Worm (Caenorhabditis elegans) whole organism, L3 larva: ENCODE data around the gene F56D5.5.

ENCODE experiments used
- ZK546.5 ChIP-seq: sonication (generic microtip); optimal IDR thresholded peaks from 2 replicates; lab custom pipeline; 2017; ENCODE audit warnings: missing biosample characterization, missing genetic modification characterization
- aly-2 ChIP-seq: fragments of 150-350 bp; optimal IDR thresholded peaks from 2 replicates; lab custom pipeline; 2014; ENCODE audit warnings: missing biosample characterization, missing genetic modification characterization
- ama-1 ChIP-seq: fragments of 150-350 bp; optimal IDR thresholded peaks from 2 replicates; lab custom pipeline; 2018
- ceh-16 ChIP-seq: sonication (generic microtip); optimal IDR thresholded peaks from 2 replicates; lab custom pipeline; 2017; ENCODE audit warnings: missing biosample characterization, missing genetic modification characterization
- ceh-82 ChIP-seq: fragments of 150-350 bp; optimal IDR thresholded peaks from 2 replicates; lab custom pipeline; 2014; ENCODE audit warnings: missing biosample characterization, missing genetic modification characterization
- ceh-9 ChIP-seq: sonication (generic microtip); optimal IDR thresholded peaks from 2 replicates; lab custom pipeline; 2018; ENCODE audit warnings: missing biosample characterization, missing genetic modification characterization
- egl-27 ChIP-seq: sonication (generic microtip); optimal IDR thresholded peaks from 4 replicates; lab custom pipeline; 2017; ENCODE audit warnings: missing biosample characterization, missing genetic modification reagents, missing genetic modification characterization
- egl-5 ChIP-seq: fragments of 150-350 bp; optimal IDR thresholded peaks from 2 replicates; lab custom pipeline; 2017; ENCODE audit warnings: missing biosample characterization, missing genetic modification reagents, missing genetic modification characterization, inconsistent platforms
- elt-1 ChIP-seq: fragments of 150-350 bp; optimal IDR thresholded peaks from 2 replicates; lab custom pipeline; 2014; ENCODE audit warnings: missing biosample characterization, missing genetic modification characterization
- elt-2 ChIP-seq: sonication (generic microtip); optimal IDR thresholded peaks from 2 replicates; lab custom pipeline; 2016; ENCODE audit warnings: missing genetic modification reagents, mild to moderate bottlenecking, missing genetic modification characterization, missing compliant biosample characterization
- elt-3 ChIP-seq, 3 experiments: fragments of 150-350 bp in 1 of 3; sonication (generic microtip) in 2 of 3; optimal IDR thresholded peaks; 2 replicates in 2 of 3; 4 replicates in 1 of 3; lab custom pipeline; 2014 to 2017; ENCODE audit warnings: missing biosample characterization in 3 of 3, missing genetic modification characterization in 3 of 3
- eor-1 ChIP-seq, 2 experiments: fragments of 150-350 bp; optimal IDR thresholded peaks; 2 replicates each; lab custom pipeline; 2014 to 2018; ENCODE audit warnings: missing biosample characterization in 2 of 2, missing genetic modification characterization in 2 of 2
- fkh-10 ChIP-seq: sonication (generic microtip); optimal IDR thresholded peaks from 2 replicates; lab custom pipeline; 2017; ENCODE audit warnings: missing biosample characterization, missing genetic modification reagents, missing genetic modification characterization
- fkh-2 ChIP-seq: fragments of 150-350 bp; optimal IDR thresholded peaks from 2 replicates; lab custom pipeline; 2014; ENCODE audit warnings: missing biosample characterization, missing genetic modification reagents, missing genetic modification characterization
- fos-1 ChIP-seq: fragments of 150-350 bp; optimal IDR thresholded peaks from 2 replicates; lab custom pipeline; 2014; ENCODE audit warnings: missing biosample characterization, missing genetic modification characterization
- hmg-11 ChIP-seq: sonication (generic microtip); optimal IDR thresholded peaks from 2 replicates; lab custom pipeline; 2016; ENCODE audit warnings: missing genetic modification characterization, missing compliant biosample characterization
- jun-1 ChIP-seq: fragments of 150-350 bp; optimal IDR thresholded peaks from 2 replicates; lab custom pipeline; 2014; ENCODE audit warnings: missing biosample characterization, missing genetic modification reagents, missing genetic modification characterization
- lin-15B ChIP-seq: fragments of 150-350 bp; optimal IDR thresholded peaks from 2 replicates; lab custom pipeline; 2014; ENCODE audit warnings: missing biosample characterization, missing genetic modification characterization
- mdl-1 ChIP-seq: fragments of 150-350 bp; optimal IDR thresholded peaks from 2 replicates; lab custom pipeline; 2014; ENCODE audit warnings: missing biosample characterization, missing genetic modification characterization
- nhr-11 ChIP-seq: fragments of 150-350 bp; optimal IDR thresholded peaks from 2 replicates; lab custom pipeline; 2014; ENCODE audit warnings: missing biosample characterization, missing genetic modification characterization
- nhr-23 ChIP-seq: fragments of 150-350 bp; optimal IDR thresholded peaks from 2 replicates; lab custom pipeline; 2014; ENCODE audit warnings: missing biosample characterization, missing genetic modification reagents, missing genetic modification characterization
- nhr-237 ChIP-seq: fragments of 150-350 bp; optimal IDR thresholded peaks from 2 replicates; lab custom pipeline; 2014; ENCODE audit warnings: missing biosample characterization, missing genetic modification characterization
- nhr-25 ChIP-seq: sonication (generic microtip); optimal IDR thresholded peaks from 2 replicates; lab custom pipeline; 2017; ENCODE audit warnings: missing biosample characterization, missing genetic modification characterization
- nhr-43 ChIP-seq: sonication (generic microtip); optimal IDR thresholded peaks from 2 replicates; lab custom pipeline; 2016; ENCODE audit warnings: mild to moderate bottlenecking, missing genetic modification characterization, missing compliant biosample characterization; ENCODE audit not compliant: poor library complexity, severe bottlenecking
- nhr-76 ChIP-seq: fragments of 150-350 bp; sonication (generic microtip); optimal IDR thresholded peaks from 5 replicates; lab custom pipeline; 2014; ENCODE audit warnings: missing biosample characterization, missing genetic modification characterization
- nhr-77 ChIP-seq: fragments of 150-350 bp; optimal IDR thresholded peaks from 2 replicates; lab custom pipeline; 2014; ENCODE audit warnings: missing biosample characterization, missing genetic modification characterization
- pha-4 ChIP-seq: fragments of 150-350 bp; optimal IDR thresholded peaks from 2 replicates; lab custom pipeline; 2014; ENCODE audit warnings: missing biosample characterization, missing genetic modification reagents, missing genetic modification characterization
- pqm-1 ChIP-seq: fragments of 150-350 bp; optimal IDR thresholded peaks from 2 replicates; lab custom pipeline; 2017; ENCODE audit warnings: missing biosample characterization, missing genetic modification characterization, inconsistent platforms
- skn-1 ChIP-seq: fragments of 150-350 bp; optimal IDR thresholded peaks from 2 replicates; lab custom pipeline; 2014; ENCODE audit warnings: missing biosample characterization, missing genetic modification characterization
- snpc-4 ChIP-seq: fragments of 150-350 bp; optimal IDR thresholded peaks from 2 replicates; lab custom pipeline; 2014; ENCODE audit warnings: missing biosample characterization, missing genetic modification characterization
- tbx-2 ChIP-seq: sonication (generic microtip); optimal IDR thresholded peaks from 2 replicates; lab custom pipeline; 2016; ENCODE audit warnings: mild to moderate bottlenecking, missing genetic modification characterization, missing compliant biosample characterization
- unc-39 ChIP-seq: sonication (generic microtip); optimal IDR thresholded peaks from 4 replicates; lab custom pipeline; 2017; ENCODE audit warnings: missing biosample characterization, missing genetic modification characterization
- unc-62 ChIP-seq: fragments of 150-350 bp; sonication (generic microtip); optimal IDR thresholded peaks from 4 replicates; lab custom pipeline; 2014; ENCODE audit warnings: missing biosample characterization, missing genetic modification reagents, missing genetic modification characterization
- zag-1 ChIP-seq: fragments of 150-350 bp; optimal IDR thresholded peaks from 2 replicates; lab custom pipeline; 2014; ENCODE audit warnings: missing biosample characterization, missing genetic modification characterization
- ztf-11 ChIP-seq: fragments of 150-350 bp; optimal IDR thresholded peaks from 2 replicates; lab custom pipeline; 2014; ENCODE audit warnings: missing biosample characterization, missing genetic modification characterization
- ztf-4 ChIP-seq: fragments of 150-350 bp; optimal IDR thresholded peaks from 2 replicates; lab custom pipeline; 2014; ENCODE audit warnings: missing biosample characterization, missing genetic modification characterization

F56D5.5 gene

DNA sequence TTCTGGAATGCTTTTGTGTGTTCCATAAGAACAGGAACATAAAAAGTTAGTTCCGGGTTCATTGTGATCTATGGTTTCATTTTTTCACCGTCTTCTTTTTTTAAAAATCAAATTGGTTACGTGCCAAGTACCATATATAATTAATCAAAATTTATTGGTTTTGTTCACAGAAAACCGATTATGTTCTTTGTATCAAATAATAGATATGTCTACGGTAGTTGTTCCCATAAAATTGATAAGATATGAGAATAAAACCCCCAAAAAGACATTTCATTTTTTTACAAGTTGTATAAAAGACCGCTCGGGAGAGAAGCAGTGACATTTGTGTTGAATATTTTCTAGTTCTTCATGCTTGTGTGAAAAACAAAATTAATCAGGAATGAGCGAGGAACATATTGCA is 26.8 kb downstream of the F56D5.5 start, which contains the start of gene C10C5.5:
TSS of gene C10C5.5 (plus strand) at position 301 of the 400 bp plus-strand sequence.
- TF ChIP-seq nhr-43 (tag; lab: Kevin White, UChicago) (no peak), nhr-237 (tag; lab: Kevin White, UChicago) (no peak), nhr-76 (tag; lab: Kevin White, UChicago) (no peak), fkh-10 (GFP tag; lab: Kevin White, UChicago) (no peak), nhr-25 (tag; lab: Kevin White, UChicago) (no peak), fkh-2 (no peak), ZK546.5 (tag; lab: Kevin White, UChicago) (no peak), unc-39 (tag; lab: Kevin White, UChicago) (no peak)
- TF ChIP-seq, all 47 proteins: peak for 0

DNA sequence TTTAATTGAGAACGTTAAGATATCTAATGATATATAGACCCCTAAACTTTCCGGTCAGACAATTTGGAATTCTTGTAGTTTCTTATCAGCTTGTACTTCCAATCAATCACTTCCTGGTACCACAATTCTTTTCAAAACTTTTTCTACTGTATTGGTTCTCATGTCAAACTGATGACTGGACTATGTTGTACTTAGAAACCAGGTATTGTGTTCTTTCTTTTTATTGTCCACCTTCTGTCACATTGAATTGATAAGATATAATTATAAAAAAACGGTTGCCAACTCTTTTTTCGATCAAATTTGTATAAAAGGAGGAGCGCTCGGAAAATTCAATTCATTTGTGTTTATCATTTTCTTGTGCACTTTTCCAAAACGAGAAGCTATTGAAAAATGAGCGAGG is 29.6 kb downstream of the F56D5.5 start, which contains the start of gene C10C5.4:
TSS of gene C10C5.4 (plus strand) at position 281 of the 400 bp plus-strand sequence.
- TF ChIP-seq ceh-9 (tag; lab: Kevin White, UChicago) (no peak), elt-2 (tag; lab: Kevin White, UChicago) (peak; percentile 42)

DNA sequence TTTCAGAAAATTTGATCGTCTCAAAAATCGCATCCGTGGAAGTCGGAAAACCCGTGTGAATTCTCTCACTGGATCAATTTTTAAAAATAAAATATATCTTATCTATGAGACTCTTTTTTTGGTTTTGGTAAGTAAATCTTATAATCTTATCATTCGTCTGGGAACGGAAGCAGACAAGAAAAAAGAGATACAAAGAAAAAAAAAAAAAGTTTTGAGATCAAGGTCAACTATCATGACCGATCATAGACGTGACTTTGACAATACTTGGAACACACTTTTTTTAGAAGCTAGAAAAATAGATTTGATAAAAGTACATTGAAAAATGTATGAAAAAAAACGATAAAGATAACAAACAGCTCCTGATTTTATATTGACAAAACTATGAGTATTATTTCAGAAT is 31.4 kb downstream of the F56D5.5 start:
- TF ChIP-seq pqm-1 (no peak), nhr-77 (tag; lab: Kevin White, UChicago) (no peak), nhr-23 (tag; lab: Kevin White, UChicago) (peak; percentile 22), aly-2 (tag; lab: Kevin White, UChicago) (no peak), hmg-11 (no peak), nhr-43 (tag; lab: Kevin White, UChicago) (peak; percentile 25), nhr-25 (tag; lab: Kevin White, UChicago) (peak; percentile 47), lin-15B (no peak), ztf-11 (tag; lab: Kevin White, UChicago) (no peak), elt-3 (tag; optimal IDR thresholded peaks at IDR 0.05; lab: Kevin White, UChicago) (peak in 2 of 3 experiments; percentile 11 to 88), ZK546.5 (tag; lab: Kevin White, UChicago) (no peak)

DNA sequence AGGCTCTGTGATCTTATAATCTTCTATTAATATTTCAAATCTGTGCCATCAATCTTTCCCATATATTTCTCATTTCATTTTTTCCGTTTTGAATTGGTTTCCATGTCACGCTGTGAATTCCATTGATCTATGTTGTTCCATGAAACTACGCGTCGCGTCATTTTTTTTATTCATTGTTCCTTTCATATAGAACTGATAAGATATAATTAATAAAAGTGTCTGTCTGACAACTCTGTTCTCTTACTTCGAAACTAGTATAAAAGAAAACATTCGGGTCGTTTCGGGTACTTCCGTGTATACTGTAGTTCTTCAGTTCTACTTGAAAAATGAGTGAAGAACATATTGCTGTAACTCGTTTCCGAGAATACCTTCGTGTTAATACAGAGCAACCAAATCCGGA is 33.4 kb downstream of the F56D5.5 start, which contains the start of gene C10C5.3:
TSS of gene C10C5.3 (plus strand) at position 301 of the 400 bp plus-strand sequence.
- no peak for TF ChIP-seq zag-1 (tag; lab: Kevin White, UChicago)
- no peak for TF ChIP-seq ceh-82 (tag; lab: Kevin White, UChicago)

DNA sequence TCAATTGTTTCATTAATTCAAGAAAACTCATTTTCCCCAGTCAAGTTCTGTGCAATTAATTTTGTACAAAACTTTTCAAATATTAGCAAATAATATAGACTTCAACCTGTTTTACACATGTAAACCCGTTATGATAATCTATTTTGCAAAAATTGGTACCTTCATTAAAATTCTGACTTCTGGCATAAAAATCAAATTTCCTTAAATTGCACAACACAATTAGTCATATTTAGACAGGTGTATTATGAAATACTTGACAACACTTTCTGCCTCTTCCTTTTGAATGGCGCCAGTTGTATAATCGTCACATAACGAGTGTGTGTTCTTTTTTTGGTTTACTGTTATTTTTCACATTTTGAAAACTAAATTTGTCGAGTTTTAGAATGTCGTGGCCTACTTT is 36.8 kb downstream of the F56D5.5 start, which contains the start of gene fbxc-58:
TSS of gene fbxc-58 (plus strand) at position 383 of the 400 bp plus-strand sequence.
- TF ChIP-seq ceh-82 (tag; lab: Kevin White, UChicago) = no peak
- TF ChIP-seq jun-1 (tag; lab: Kevin White, UChicago) = no peak
- no peak for TF ChIP-seq unc-62
- TF ChIP-seq egl-27 (tag; lab: Kevin White, UChicago) = no peak
- no peak for TF ChIP-seq aly-2 (tag; lab: Kevin White, UChicago)
- no peak for TF ChIP-seq nhr-11 (tag; lab: Kevin White, UChicago)

DNA sequence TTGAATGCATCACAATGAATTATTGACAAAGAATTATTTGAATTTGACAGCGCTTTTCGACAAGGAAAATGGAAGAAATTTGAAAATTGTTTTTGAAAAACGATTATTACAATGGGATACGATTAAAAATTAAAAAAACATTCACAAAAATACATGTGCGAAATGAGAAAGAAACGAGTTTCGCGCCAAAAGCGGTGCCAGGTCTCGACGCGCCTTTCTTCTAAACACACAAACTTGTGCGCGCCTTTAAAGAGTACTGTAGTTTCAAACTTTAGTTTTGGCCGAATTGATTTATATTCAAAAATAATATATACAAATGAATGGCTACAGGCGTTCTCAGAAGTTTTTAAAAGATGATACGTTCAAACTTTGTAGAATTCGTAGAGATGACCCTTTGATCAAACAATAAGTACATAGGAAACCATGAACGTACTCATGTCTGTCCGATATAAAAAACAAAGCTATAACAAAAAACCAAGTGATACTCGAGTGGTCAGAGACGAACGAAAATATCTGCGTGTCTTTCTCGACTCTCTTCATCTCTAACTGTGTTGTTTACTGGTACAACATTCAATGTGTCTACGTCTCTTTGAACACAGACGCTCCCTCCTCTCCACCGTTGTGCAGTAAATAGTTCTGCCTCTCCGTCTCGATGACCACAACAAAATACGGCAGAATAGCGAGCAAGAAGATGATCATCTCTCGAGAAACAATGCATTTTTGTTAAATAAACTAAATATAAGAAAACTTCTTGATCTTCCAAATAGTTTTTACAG is 39.9 kb downstream of the F56D5.5 start:
- TF ChIP-seq ztf-4 = no peak
- TF ChIP-seq mdl-1 (tag; lab: Kevin White, UChicago) = no peak
- peak; percentile 21 for TF ChIP-seq snpc-4 (tag; lab: Kevin White, UChicago)
- no peak for TF ChIP-seq skn-1 (tag; lab: Kevin White, UChicago)
- TF ChIP-seq eor-1 (tag; optimal IDR thresholded peaks at IDR 0.05; lab: Kevin White, UChicago) = no peak
- no peak for TF ChIP-seq ama-1 (lab: Kevin White, UChicago)
- no peak for TF ChIP-seq fkh-10 (GFP tag; lab: Kevin White, UChicago)
- TF ChIP-seq nhr-237 (tag; lab: Kevin White, UChicago) = no peak
- TF ChIP-seq nhr-76 (tag; lab: Kevin White, UChicago) = no peak
- TF ChIP-seq elt-1 (tag; lab: Kevin White, UChicago) = no peak
- no peak for TF ChIP-seq nhr-11 (tag; lab: Kevin White, UChicago)
- no peak for TF ChIP-seq unc-62
- no peak for TF ChIP-seq fos-1 (tag; lab: Kevin White, UChicago)
- peak; percentile 31 for TF ChIP-seq pqm-1
- TF ChIP-seq elt-3 (tag; optimal IDR thresholded peaks at IDR 0.05; lab: Kevin White, UChicago) = no peak
- peak; percentile 90 for TF ChIP-seq pha-4 (tag; lab: Kevin White, UChicago)
- TF ChIP-seq tbx-2 (tag; lab: Kevin White, UChicago) = no peak
- TF ChIP-seq egl-27 (tag; lab: Kevin White, UChicago) = no peak
- TF ChIP-seq ceh-16 = no peak
- no peak for TF ChIP-seq unc-39 (tag; lab: Kevin White, UChicago)
- no peak for TF ChIP-seq ceh-9 (tag; lab: Kevin White, UChicago)
- TF ChIP-seq egl-5 (tag; lab: Kevin White, UChicago) = no peak
- TF ChIP-seq, all 47 proteins: peak for 3
